Worm (Caenorhabditis elegans) whole organism, mixed stage, embryonic: ENCODE data around the gene mppb-1.

Experiments
- M03D4.4 ChIP-seq: sonication (generic microtip); optimal IDR thresholded peaks from 2 replicates; lab custom pipeline; 2017; ENCODE audit warnings: mild to moderate bottlenecking, missing genetic modification characterization, missing compliant biosample characterization
- bed-3 ChIP-seq: fragments of 200-800 bp; sonication (Bioruptor generic); optimal IDR thresholded peaks from 3 replicates; lab custom pipeline; 2018; ENCODE audit warnings: mild to moderate bottlenecking, missing genetic modification characterization, moderate library complexity, missing compliant biosample characterization
- blmp-1 ChIP-seq: fragments of 150-350 bp; optimal IDR thresholded peaks from 2 replicates; lab custom pipeline; 2014; ENCODE audit warnings: missing biosample characterization, missing genetic modification characterization
- ceh-39 ChIP-seq: fragments of 150-350 bp; optimal IDR thresholded peaks from 2 replicates; lab custom pipeline; 2014; ENCODE audit warnings: missing biosample characterization, missing genetic modification characterization
- ceh-43 ChIP-seq: fragments of 200-800 bp; sonication (Bioruptor generic); optimal IDR thresholded peaks from 2 replicates; lab custom pipeline; 2018; ENCODE audit warnings: mild to moderate bottlenecking, missing genetic modification characterization, moderate library complexity, missing compliant biosample characterization
- ceh-83 ChIP-seq: fragments of 200-800 bp; sonication (Bioruptor generic); optimal IDR thresholded peaks from 2 replicates; lab custom pipeline; 2018; ENCODE audit warnings: mild to moderate bottlenecking, missing genetic modification characterization, missing compliant biosample characterization
- ces-1 ChIP-seq: fragments of 150-350 bp; optimal IDR thresholded peaks from 2 replicates; lab custom pipeline; 2014; ENCODE audit warnings: missing biosample characterization, missing genetic modification reagents, missing genetic modification characterization
- drap-1 ChIP-seq: fragments of 200-800 bp; sonication (Bioruptor generic); optimal IDR thresholded peaks from 3 replicates; lab custom pipeline; 2018; ENCODE audit warnings: mild to moderate bottlenecking, missing genetic modification characterization, missing compliant biosample characterization
- elt-1 ChIP-seq: sonication (generic microtip); optimal IDR thresholded peaks from 2 replicates; lab custom pipeline; 2017; ENCODE audit warnings: missing genetic modification characterization, mild to moderate bottlenecking, missing compliant biosample characterization, antibody characterized with exemption, moderate library complexity, borderline replicate concordance; ENCODE audit not compliant: insufficient read depth
- elt-3 ChIP-seq: fragments of 150-350 bp; optimal IDR thresholded peaks from 2 replicates; lab custom pipeline; 2014; ENCODE audit warnings: missing biosample characterization, missing genetic modification characterization
- flh-1 ChIP-seq: fragments of 200-800 bp; sonication (Bioruptor generic); optimal IDR thresholded peaks from 2 replicates; lab custom pipeline; 2018; ENCODE audit warnings: mild to moderate bottlenecking, missing genetic modification characterization, moderate library complexity, missing compliant biosample characterization
- hlh-1 ChIP-seq: fragments of 150-350 bp; optimal IDR thresholded peaks from 2 replicates; lab custom pipeline; 2014; ENCODE audit warnings: missing biosample characterization, missing genetic modification reagents, missing genetic modification characterization
- lin-13 ChIP-seq: fragments of 150-350 bp; optimal IDR thresholded peaks from 2 replicates; lab custom pipeline; 2014; ENCODE audit warnings: missing biosample characterization, missing genetic modification characterization
- lin-32 ChIP-seq: fragments of 200-800 bp; sonication (Bioruptor generic); optimal IDR thresholded peaks from 2 replicates; lab custom pipeline; 2018; ENCODE audit warnings: mild to moderate bottlenecking, missing genetic modification characterization, missing compliant biosample characterization
- lsy-2 ChIP-seq: fragments of 150-350 bp; optimal IDR thresholded peaks from 2 replicates; lab custom pipeline; 2014; ENCODE audit warnings: missing biosample characterization, missing genetic modification characterization
- mab-5 ChIP-seq: fragments of 150-350 bp; optimal IDR thresholded peaks from 2 replicates; lab custom pipeline; 2014; ENCODE audit warnings: missing biosample characterization, missing genetic modification characterization
- mep-1 ChIP-seq: fragments of 150-350 bp; optimal IDR thresholded peaks from 2 replicates; lab custom pipeline; 2017; ENCODE audit warnings: missing biosample characterization, missing genetic modification reagents, missing genetic modification characterization, inconsistent platforms
- mls-2 ChIP-seq: sonication (generic microtip); optimal IDR thresholded peaks from 2 replicates; lab custom pipeline; 2016; ENCODE audit warnings: mild to moderate bottlenecking, missing genetic modification characterization, moderate library complexity, missing compliant biosample characterization
- nhr-12 ChIP-seq: fragments of 150-350 bp; optimal IDR thresholded peaks from 2 replicates; lab custom pipeline; 2014; ENCODE audit warnings: missing biosample characterization, missing genetic modification characterization
- nhr-2 ChIP-seq: fragments of 150-350 bp; optimal IDR thresholded peaks from 2 replicates; lab custom pipeline; 2014; ENCODE audit warnings: missing biosample characterization, missing genetic modification characterization
- nhr-237 ChIP-seq: fragments of 150-350 bp; optimal IDR thresholded peaks from 2 replicates; lab custom pipeline; 2014; ENCODE audit warnings: missing biosample characterization, missing genetic modification characterization
- nhr-28 ChIP-seq: fragments of 150-350 bp; optimal IDR thresholded peaks from 2 replicates; lab custom pipeline; 2014; ENCODE audit warnings: missing biosample characterization, missing genetic modification characterization
- nhr-76 ChIP-seq: sonication (generic microtip); optimal IDR thresholded peaks from 2 replicates; lab custom pipeline; 2017; ENCODE audit warnings: missing biosample characterization, missing genetic modification characterization
- pha-4 ChIP-seq: fragments of 150-350 bp; optimal IDR thresholded peaks from 2 replicates; lab custom pipeline; 2018; ENCODE audit warnings: missing biosample characterization, missing genetic modification reagents, missing genetic modification characterization
- sem-2 ChIP-seq: fragments of 200-800 bp; sonication (Bioruptor generic); optimal IDR thresholded peaks from 2 replicates; lab custom pipeline; 2018; ENCODE audit warnings: mild to moderate bottlenecking, missing genetic modification characterization, missing compliant biosample characterization
- snpc-4 ChIP-seq: fragments of 150-350 bp; optimal IDR thresholded peaks from 2 replicates; lab custom pipeline; 2014; ENCODE audit warnings: missing biosample characterization, missing genetic modification characterization
- sptf-1 ChIP-seq: sonication (generic microtip); optimal IDR thresholded peaks from 2 replicates; lab custom pipeline; 2017; ENCODE audit warnings: mild to moderate bottlenecking, missing genetic modification characterization, moderate library complexity, missing compliant biosample characterization
- tbx-8 ChIP-seq: fragments of 200-800 bp; sonication (Bioruptor generic); optimal IDR thresholded peaks from 2 replicates; lab custom pipeline; 2018; ENCODE audit warnings: mild to moderate bottlenecking, missing genetic modification characterization, moderate library complexity, missing compliant biosample characterization
- unc-120 ChIP-seq: sonication (generic microtip); optimal IDR thresholded peaks from 2 replicates; lab custom pipeline; 2017; ENCODE audit warnings: missing genetic modification characterization, missing compliant biosample characterization; ENCODE audit not compliant: poor library complexity, severe bottlenecking
- unc-39 ChIP-seq: fragments of 150-350 bp; optimal IDR thresholded peaks from 2 replicates; lab custom pipeline; 2014; ENCODE audit warnings: missing biosample characterization, missing genetic modification characterization
- unc-62 ChIP-seq: fragments of 150-350 bp; optimal IDR thresholded peaks from 2 replicates; lab custom pipeline; 2014; ENCODE audit warnings: missing biosample characterization, missing genetic modification reagents, missing genetic modification characterization
- zip-8 ChIP-seq: fragments of 150-350 bp; optimal IDR thresholded peaks from 2 replicates; lab custom pipeline; 2014; ENCODE audit warnings: missing biosample characterization, missing genetic modification characterization
- ztf-11 ChIP-seq: fragments of 150-350 bp; optimal IDR thresholded peaks from 2 replicates; lab custom pipeline; 2014; ENCODE audit warnings: missing biosample characterization, missing genetic modification characterization

The mppb-1 gene

DNA sequence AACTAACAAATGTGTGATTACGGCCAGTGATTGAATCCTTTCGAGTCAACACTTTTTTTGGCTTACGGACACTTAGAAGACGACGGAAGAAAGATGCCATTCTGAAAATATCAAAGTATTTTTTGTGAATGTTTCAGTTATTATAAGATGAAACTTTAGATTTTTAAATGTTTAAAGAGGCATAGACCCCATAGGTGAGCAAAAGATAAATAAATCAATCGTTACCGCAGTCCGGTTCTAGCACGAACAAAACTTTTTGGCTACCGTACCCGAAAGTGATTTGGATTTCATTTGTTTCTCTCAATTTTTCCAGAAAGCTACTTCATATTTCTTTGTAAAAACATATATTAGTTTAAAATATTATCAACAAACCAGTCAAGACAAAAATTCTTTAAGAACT lies 37.4 kb upstream of the mppb-1 start, which contains the start of gene C53D6.7:
Gene C53D6.7, minus strand, starts transcription at position 101 of the 400 bp plus-strand sequence.
- TF ChIP-seq pha-4 (tag; lab: Kevin White, UChicago) (no peak), bed-3 (GFP tag; lab: Kevin White, UChicago) (no peak), tbx-8 (GFP tag; lab: Kevin White, UChicago) (no peak), nhr-76 (tag; lab: Kevin White, UChicago) (no peak), flh-1 (GFP tag; lab: Kevin White, UChicago) (no peak), ztf-11 (tag; lab: Kevin White, UChicago) (no peak), lin-13 (tag; lab: Kevin White, UChicago) (no peak), lin-32 (no peak), hlh-1 (no peak), unc-39 (tag; lab: Kevin White, UChicago) (no peak), nhr-28 (tag; lab: Kevin White, UChicago) (no peak), nhr-12 (tag; lab: Kevin White, UChicago) (no peak), drap-1 (GFP tag; lab: Kevin White, UChicago) (no peak), ceh-43 (no peak), unc-120 (tag; lab: Kevin White, UChicago) (no peak), nhr-237 (tag; lab: Kevin White, UChicago) (no peak), zip-8 (tag; lab: Kevin White, UChicago) (no peak), sem-2 (no peak)

DNA sequence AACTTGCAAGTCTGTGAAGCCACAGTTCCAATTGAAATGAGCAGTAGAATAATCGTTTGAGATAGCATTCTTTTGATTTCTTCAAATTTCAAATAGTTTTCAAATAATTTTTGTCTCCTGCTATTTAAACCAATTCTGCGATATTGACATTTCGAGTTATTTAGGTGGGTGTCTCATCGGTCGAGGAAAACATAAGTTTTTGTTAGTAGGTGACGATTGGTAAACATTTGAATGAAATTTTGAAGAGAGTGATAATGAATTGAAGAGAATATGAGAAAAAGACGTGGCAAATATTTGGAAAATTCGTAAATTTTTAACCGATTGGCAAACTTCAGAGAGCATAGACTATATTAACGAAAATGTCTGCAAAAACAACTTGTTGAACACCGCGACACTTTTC lies 34.1 kb upstream of the mppb-1 start, which contains the start of gene Y73F4A.3:
Gene Y73F4A.3, minus strand, starts transcription at position 101 of the 400 bp plus-strand sequence.
- no peak for TF ChIP-seq ceh-83 (GFP tag; lab: Kevin White, UChicago)
- no peak for TF ChIP-seq nhr-28 (tag; lab: Kevin White, UChicago)
- no peak for TF ChIP-seq nhr-2 (tag; lab: Kevin White, UChicago)
- TF ChIP-seq unc-39 (tag; lab: Kevin White, UChicago): no peak
- no peak for TF ChIP-seq ztf-11 (tag; lab: Kevin White, UChicago)
- no peak for TF ChIP-seq hlh-1
- no peak for TF ChIP-seq elt-1
- no peak for TF ChIP-seq snpc-4
- TF ChIP-seq sptf-1 (tag; lab: Kevin White, UChicago): no peak
- TF ChIP-seq M03D4.4: no peak
- no peak for TF ChIP-seq mls-2 (tag; lab: Kevin White, UChicago)
- TF ChIP-seq lin-13 (tag; lab: Kevin White, UChicago): no peak
- TF ChIP-seq nhr-12 (tag; lab: Kevin White, UChicago): no peak

DNA sequence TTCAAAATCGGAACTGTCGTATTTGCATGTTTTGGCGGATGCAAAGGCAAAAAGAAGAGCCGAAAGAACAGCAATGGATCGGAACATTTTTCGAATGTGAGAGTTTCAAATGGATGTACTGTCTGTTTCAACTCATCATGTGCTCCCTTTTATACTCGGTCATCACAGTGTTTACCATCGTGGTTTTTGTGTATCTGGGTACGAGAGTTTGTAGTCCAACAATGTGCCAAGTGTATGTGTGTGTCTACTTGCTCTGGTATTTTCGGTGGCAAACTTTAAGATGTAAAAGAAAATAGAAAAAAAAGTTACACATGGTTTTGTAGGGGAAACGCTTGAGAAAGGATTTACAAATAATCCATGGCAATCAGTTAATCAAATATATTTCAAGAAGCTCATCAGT lies 31.2 kb upstream of the mppb-1 start, which contains the start of gene Y73F4A.2:
Gene Y73F4A.2, minus strand, starts transcription at position 124 of the 400 bp plus-strand sequence.
- TF ChIP-seq sptf-1 (tag; lab: Kevin White, UChicago) (no peak), mep-1 (tag; lab: Kevin White, UChicago) (no peak), unc-39 (tag; lab: Kevin White, UChicago) (no peak), hlh-1 (no peak), bed-3 (GFP tag; lab: Kevin White, UChicago) (no peak), ceh-83 (GFP tag; lab: Kevin White, UChicago) (no peak), nhr-237 (tag; lab: Kevin White, UChicago) (no peak), ces-1 (GFP tag; lab: Kevin White, UChicago) (no peak), blmp-1 (tag; lab: Kevin White, UChicago) (no peak), elt-3 (tag; lab: Kevin White, UChicago) (no peak)

DNA sequence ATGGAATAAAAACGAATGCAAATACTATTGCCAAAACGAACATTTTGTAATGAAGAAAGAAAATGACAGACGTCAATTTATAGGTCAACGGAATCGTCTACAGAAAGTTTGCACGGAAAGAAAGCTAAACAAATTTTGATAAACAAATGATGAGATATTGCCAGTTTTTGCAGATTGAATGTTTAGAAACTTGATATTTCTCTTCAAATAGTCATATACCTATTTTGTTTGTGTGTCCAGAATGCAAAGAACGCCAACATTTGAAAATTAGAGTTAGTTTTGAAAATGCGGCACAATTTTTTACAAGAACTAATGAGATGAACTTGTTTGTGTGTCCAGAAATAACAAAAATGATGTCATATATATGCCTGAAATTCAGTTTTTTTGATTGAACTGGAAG lies 29.2 kb upstream of the mppb-1 start, which contains the start of gene Y73F4A.1:
Gene Y73F4A.1, minus strand, starts transcription at position 101 of the 400 bp plus-strand sequence.
- no peak for TF ChIP-seq ztf-11 (tag; lab: Kevin White, UChicago)
- no peak for TF ChIP-seq unc-62 (GFP tag; lab: Kevin White, UChicago)
- TF ChIP-seq ces-1 (GFP tag; lab: Kevin White, UChicago): no peak
- no peak for TF ChIP-seq hlh-1
- TF ChIP-seq mab-5 (tag; lab: Kevin White, UChicago): no peak
- TF ChIP-seq nhr-237 (tag; lab: Kevin White, UChicago): no peak
- TF ChIP-seq ceh-39 (tag; lab: Kevin White, UChicago): no peak
- no peak for TF ChIP-seq unc-120 (tag; lab: Kevin White, UChicago)
- TF ChIP-seq lsy-2 (tag; lab: Kevin White, UChicago): no peak
- TF ChIP-seq ceh-43: no peak
- no peak for TF ChIP-seq nhr-28 (tag; lab: Kevin White, UChicago)
- no peak for TF ChIP-seq nhr-76 (tag; lab: Kevin White, UChicago)
- TF ChIP-seq bed-3 (GFP tag; lab: Kevin White, UChicago): no peak
- TF ChIP-seq drap-1 (GFP tag; lab: Kevin White, UChicago): no peak
- TF ChIP-seq unc-39 (tag; lab: Kevin White, UChicago): no peak
- TF ChIP-seq snpc-4: no peak
- TF ChIP-seq mls-2 (tag; lab: Kevin White, UChicago): no peak
- no peak for TF ChIP-seq pha-4 (tag; lab: Kevin White, UChicago)
- no peak for TF ChIP-seq nhr-2 (tag; lab: Kevin White, UChicago)
- TF ChIP-seq sem-2: no peak
